Fruit fly (Drosophila melanogaster): ENCODE results near the gene IntS6.
A peak's percentile ranks its signal among the peaks of the same experiment; 100 is the strongest.

Gene IntS6

DNA sequence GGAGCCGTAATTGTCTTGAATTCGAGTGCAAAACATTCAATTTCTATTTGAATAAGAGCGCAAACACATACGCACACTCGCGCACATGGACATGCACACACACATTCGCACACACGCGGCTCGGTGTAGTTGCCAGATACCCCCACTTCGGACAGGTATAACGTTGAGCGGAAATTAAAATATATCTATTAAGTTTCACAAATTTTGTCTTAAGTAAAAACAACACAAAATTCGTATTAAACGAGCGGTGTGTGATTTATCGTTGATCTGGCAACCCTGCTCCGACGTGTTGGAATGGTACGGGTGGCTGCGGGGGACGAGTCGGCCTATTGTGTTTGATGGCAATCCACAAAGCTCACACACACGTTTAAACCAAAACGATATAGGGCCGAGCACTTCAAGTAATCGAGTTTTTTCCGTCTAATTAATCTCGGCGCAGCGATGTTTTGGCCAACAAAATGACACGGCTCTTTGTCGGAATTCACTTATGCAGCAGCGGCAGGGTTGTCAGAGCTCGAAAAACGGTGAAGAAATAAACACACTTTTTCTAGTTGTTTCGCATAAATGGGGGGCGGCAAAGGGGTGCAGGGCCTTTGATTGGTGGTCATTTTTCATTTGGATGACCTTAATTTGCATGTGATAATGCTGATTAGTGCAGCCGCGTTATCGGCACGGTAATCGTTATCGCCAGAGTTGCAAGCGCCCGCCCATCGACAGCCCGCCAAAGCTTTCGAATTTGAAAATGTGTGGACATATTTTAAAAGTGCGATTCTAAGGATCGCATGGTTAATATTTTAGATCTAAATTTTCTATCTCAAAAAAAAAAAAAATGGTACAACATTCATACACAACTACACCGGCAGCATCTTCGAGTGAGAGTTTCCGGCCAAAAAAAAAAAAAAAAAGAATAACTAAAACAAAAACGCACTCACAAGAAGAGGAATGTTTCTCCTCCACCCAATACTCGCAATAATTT is 926 bp downstream of the IntS6 start (continued):
- TF ChIP-seq Gug (GFP tag; IDR thresholded peaks at IDR 0.05) (peak; percentile 66), Ets96B (tag; optimal IDR thresholded peaks at IDR 0.05) (peak; percentile 57), achi (GFP tag; optimal IDR thresholded peaks at IDR 0.05) (peak; percentile 70), Hr38 (GFP tag; optimal IDR thresholded peaks at IDR 0.05) (no peak), Eip78C (GFP tag) (peak; percentile 88), OdsH (GFP tag; optimal IDR thresholded peaks at IDR 0.05) (peak; percentile 73), cyc (GFP tag; optimal IDR thresholded peaks at IDR 0.05) (peak; percentile 58), vri (GFP tag; optimal IDR thresholded peaks at IDR 0.05) (peak; percentile 67), CG6792 (GFP tag; optimal IDR thresholded peaks at IDR 0.05) (peak; percentile 75), CG1621 (tag; optimal IDR thresholded peaks at IDR 0.05) (peak; percentile 73), fd59A (GFP tag; optimal IDR thresholded peaks at IDR 0.05) (peak; percentile 63), acj6 (GFP tag; optimal IDR thresholded peaks at IDR 0.05) (peak; percentile 70), CG9139 (GFP tag; optimal IDR thresholded peaks at IDR 0.05) (peak; percentile 37), CG6808 (GFP tag; optimal IDR thresholded peaks at IDR 0.05) (peak; percentile 61), Smox (GFP tag; optimal IDR thresholded peaks at IDR 0.05) (peak; percentile 38), dac (GFP tag; optimal IDR thresholded peaks at IDR 0.05) (peak; percentile 56), CG15336 (GFP tag; IDR thresholded peaks at IDR 0.05) (peak; percentile 74), CG3032 (tag; optimal IDR thresholded peaks at IDR 0.05) (peak; percentile 66), esn (GFP tag; optimal IDR thresholded peaks at IDR 0.05) (peak; percentile 70)

DNA sequence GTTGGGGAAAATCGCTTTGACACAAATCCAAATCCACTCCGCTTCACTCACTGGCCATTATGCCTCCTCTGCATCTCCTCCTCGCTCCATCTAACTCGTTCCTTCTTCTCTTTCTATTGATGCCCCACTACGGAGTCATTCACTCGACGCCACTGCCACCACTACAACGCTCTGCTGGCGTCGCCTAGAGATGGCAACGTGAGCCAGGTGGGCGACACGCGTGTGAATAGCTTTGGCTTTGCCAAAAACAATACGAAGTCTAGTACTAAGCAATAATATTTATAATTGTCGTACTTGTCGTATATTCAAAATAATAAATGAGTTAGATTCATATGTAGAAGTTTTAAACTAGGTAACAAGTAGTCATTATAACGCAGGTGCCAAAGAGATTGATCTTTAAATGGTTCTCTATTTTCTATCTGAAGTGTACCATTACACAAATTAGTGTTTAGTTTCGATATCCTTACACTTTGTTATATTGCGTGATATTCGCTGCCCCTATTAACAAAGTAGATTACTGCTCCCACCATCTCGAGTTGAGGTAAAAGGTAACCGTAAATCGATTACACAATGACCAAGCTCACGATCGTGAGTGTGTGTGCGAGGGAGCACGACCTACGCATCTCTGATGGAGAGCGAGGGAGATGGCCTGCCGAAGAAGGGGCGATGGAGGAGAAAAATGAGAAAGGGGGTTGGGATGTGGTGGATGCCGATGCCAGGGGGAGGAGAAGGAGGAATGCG is 1.9 kb downstream of the IntS6 start:
- TF ChIP-seq CG11294 (GFP tag; IDR thresholded peaks at IDR 0.05) = no peak
- TF ChIP-seq Met (GFP tag; optimal IDR thresholded peaks at IDR 0.05) = peak; percentile 43
- TF ChIP-seq dac (GFP tag; optimal IDR thresholded peaks at IDR 0.05) = peak; percentile 0
- 0 out of 3 replicates have a peak, but pooled peaks have one; percentile 30 for TF ChIP-seq CG8119 (GFP tag; IDR thresholded peaks at IDR 0.05)
- no peak for TF ChIP-seq spab (GFP tag; optimal IDR thresholded peaks at IDR 0.05)
- peak; percentile 37 for TF ChIP-seq pdm3 (GFP tag; optimal IDR thresholded peaks at IDR 0.05)
- TF ChIP-seq Hr4 (GFP tag; optimal IDR thresholded peaks at IDR 0.05) = peak; percentile 38
- peak; percentile 52 for TF ChIP-seq CG32006 (GFP tag; optimal IDR thresholded peaks at IDR 0.05)
- TF ChIP-seq lz (GFP tag; optimal IDR thresholded peaks at IDR 0.05) = peak; percentile 38
- no peak for TF ChIP-seq Ets21C (GFP tag; optimal IDR thresholded peaks at IDR 0.05)
- TF ChIP-seq eg (GFP tag; IDR thresholded peaks at IDR 0.05) = peak; percentile 30; the same call in 1 of the 3 replicates
- TF ChIP-seq Eip75B (GFP tag; optimal IDR thresholded peaks at IDR 0.05) = peak; percentile 21
- peak; percentile 22 for TF ChIP-seq CG10631 (GFP tag; optimal IDR thresholded peaks at IDR 0.05)
- peak; percentile 27 for TF ChIP-seq net (GFP tag; optimal IDR thresholded peaks at IDR 0.05)
- peak; percentile 18 for TF ChIP-seq Hr39 (GFP tag; optimal IDR thresholded peaks at IDR 0.05)
- no peak for TF ChIP-seq CG8632 (GFP tag; optimal IDR thresholded peaks at IDR 0.05)
- TF ChIP-seq salr (GFP tag; optimal IDR thresholded peaks at IDR 0.05) = peak in 1 of 2 experiments; percentile 19
- peak; percentile 32 for TF ChIP-seq cyc (GFP tag; optimal IDR thresholded peaks at IDR 0.05)
- 0 out of 2 replicates have a peak, but pooled peaks have one; percentile 28 for TF ChIP-seq Gug (GFP tag; IDR thresholded peaks at IDR 0.05)
- TF ChIP-seq Eip78C (GFP tag) = peak; percentile 80
- peak; percentile 90 for TF ChIP-seq svp (GFP tag)
- TF ChIP-seq CG31627 (GFP tag; optimal IDR thresholded peaks at IDR 0.05) = peak; percentile 7
- TF ChIP-seq dsx (GFP tag; optimal IDR thresholded peaks at IDR 0.05; ENCODE audit: poor library complexity, severe bottlenecking) = no peak
- TF ChIP-seq CG15336 (GFP tag; IDR thresholded peaks at IDR 0.05) = peak; percentile 42; the same call in 1 of the 2 replicates
- TF ChIP-seq esn (GFP tag; optimal IDR thresholded peaks at IDR 0.05) = peak; percentile 43
- TF ChIP-seq OdsH (GFP tag; optimal IDR thresholded peaks at IDR 0.05) = peak; percentile 38
- peak; percentile 39 for TF ChIP-seq topi (GFP tag; optimal IDR thresholded peaks at IDR 0.05)
- TF ChIP-seq acj6 (GFP tag; optimal IDR thresholded peaks at IDR 0.05) = peak; percentile 27
- TF ChIP-seq CG4318 (GFP tag; optimal IDR thresholded peaks at IDR 0.05) = peak; percentile 38
- TF ChIP-seq CG6163 (GFP tag; IDR thresholded peaks at IDR 0.05) = peak; percentile 36; the same call in 1 of the 3 replicates
- no peak for TF ChIP-seq CG6792 (GFP tag; optimal IDR thresholded peaks at IDR 0.05)
- TF ChIP-seq Sox14 (GFP tag; optimal IDR thresholded peaks at IDR 0.05) = peak; percentile 36
- peak; percentile 39 for TF ChIP-seq Smox (GFP tag; optimal IDR thresholded peaks at IDR 0.05)
- no peak for TF ChIP-seq vri (GFP tag; optimal IDR thresholded peaks at IDR 0.05)
- TF ChIP-seq CG6276 (GFP tag; optimal IDR thresholded peaks at IDR 0.05) = peak; percentile 21
